Fruit fly (Drosophila melanogaster) whole organism, embryonic: ENCODE data around the gene CG43292.

Experiments
- Adf1 ChIP-seq: fragments of 200-800 bp; sonication (Bioruptor generic); IDR thresholded peaks from 2 replicates; pipeline ENCODE4 v1.3.6; 2022; ENCODE audit warnings: missing biosample characterization, missing genetic modification characterization
- Antp ChIP-seq: fragments of 200-800 bp; sonication (Bioruptor generic); optimal IDR thresholded peaks from 3 replicates; lab custom pipeline; 2016; ENCODE audit warnings: missing biosample characterization, missing genetic modification characterization
- BEAF-32 ChIP-seq: fragments of 200-800 bp; sonication (Bioruptor generic); optimal IDR thresholded peaks from 3 replicates; lab custom pipeline; 2017; ENCODE audit warnings: missing biosample characterization, missing genetic modification characterization, mild to moderate bottlenecking, moderate library complexity, missing genetic modification reagents
- Blimp-1 ChIP-seq: fragments of 200-800 bp; sonication (Bioruptor generic); optimal IDR thresholded peaks from 3 replicates; lab custom pipeline; 2018; ENCODE audit warnings: missing biosample characterization, missing genetic modification characterization, mild to moderate bottlenecking, moderate library complexity, missing genetic modification reagents
- CG1024 ChIP-seq: fragments of 200-800 bp; sonication (Bioruptor generic); IDR thresholded peaks from 2 replicates; pipeline ENCODE4 v1.3.6; 2022; ENCODE audit warnings: missing biosample characterization, missing genetic modification characterization
- CG10431 ChIP-seq: fragments of 200-800 bp; sonication (Bioruptor generic); optimal IDR thresholded peaks from 3 replicates; lab custom pipeline; 2018; ENCODE audit warnings: missing biosample characterization, mild to moderate bottlenecking, missing genetic modification characterization
- CG12219 ChIP-seq: fragments of 200-800 bp; sonication (Bioruptor generic); optimal IDR thresholded peaks from 3 replicates; lab custom pipeline; 2018; ENCODE audit warnings: missing biosample characterization, mild to moderate bottlenecking, missing genetic modification characterization
- CG14710 ChIP-seq: fragments of 200-800 bp; sonication (Bioruptor generic); optimal IDR thresholded peaks from 3 replicates; lab custom pipeline; 2019; ENCODE audit warnings: missing biosample characterization, mild to moderate bottlenecking, missing genetic modification characterization, moderate library complexity
- CG15269 ChIP-seq: fragments of 200-800 bp; sonication (Bioruptor generic); optimal IDR thresholded peaks from 2 replicates; lab custom pipeline; 2018; ENCODE audit warnings: missing biosample characterization, mild to moderate bottlenecking, missing genetic modification characterization, moderate library complexity
- CG17612 ChIP-seq: fragments of 200-800 bp; sonication (Bioruptor generic); IDR thresholded peaks from 2 replicates; pipeline ENCODE4 v1.3.6; 2022; ENCODE audit warnings: missing biosample characterization, missing genetic modification characterization
- CG2199 ChIP-seq: fragments of 200-800 bp; sonication (Bioruptor generic); IDR thresholded peaks from 3 replicates; pipeline ENCODE4 v1.3.6; 2022; ENCODE audit warnings: missing biosample characterization, missing genetic modification characterization
- CG3065 ChIP-seq: fragments of 200-800 bp; sonication (Bioruptor generic); optimal IDR thresholded peaks from 2 replicates; lab custom pipeline; 2016; ENCODE audit warnings: missing biosample characterization, missing genetic modification characterization
- CG31388 ChIP-seq: fragments of 200-800 bp; sonication (Bioruptor generic); optimal IDR thresholded peaks from 2 replicates; lab custom pipeline; 2016; ENCODE audit warnings: missing biosample characterization, missing genetic modification characterization
- CG43689 ChIP-seq: fragments of 200-800 bp; sonication (Bioruptor generic); IDR thresholded peaks from 2 replicates; pipeline ENCODE4 v1.3.6; 2022; ENCODE audit warnings: missing biosample characterization, missing genetic modification characterization
- CG4707 ChIP-seq: fragments of 200-800 bp; sonication (Bioruptor generic); optimal IDR thresholded peaks from 2 replicates; lab custom pipeline; 2018; ENCODE audit warnings: missing biosample characterization, mild to moderate bottlenecking, missing genetic modification characterization, moderate library complexity
- CG4730 ChIP-seq: fragments of 200-800 bp; sonication (Bioruptor generic); IDR thresholded peaks from 2 replicates; pipeline ENCODE4 v1.3.6; 2022; ENCODE audit warnings: missing biosample characterization, missing genetic modification characterization
- CG6689 ChIP-seq: fragments of 200-800 bp; sonication (Bioruptor generic); IDR thresholded peaks from 2 replicates; pipeline ENCODE4 v1.3.6; 2022; ENCODE audit warnings: missing biosample characterization, missing genetic modification characterization
- CG6791 ChIP-seq: fragments of 200-800 bp; sonication (Bioruptor generic); IDR thresholded peaks from 3 replicates; pipeline ENCODE4 v1.3.6; 2022; ENCODE audit warnings: missing biosample characterization, missing genetic modification characterization; ENCODE audit not compliant: partially characterized antibody
- CG7745 ChIP-seq: fragments of 200-800 bp; sonication (Bioruptor generic); optimal IDR thresholded peaks from 2 replicates; lab custom pipeline; 2018; ENCODE audit warnings: missing biosample characterization, mild to moderate bottlenecking, missing genetic modification characterization, moderate library complexity
- CG8478 ChIP-seq: fragments of >200 bp; optimal IDR thresholded peaks from 2 replicates; lab custom pipeline; 2018
- CG9437 ChIP-seq: fragments of 200-800 bp; sonication (Bioruptor generic); optimal IDR thresholded peaks from 2 replicates; lab custom pipeline; 2018; ENCODE audit warnings: missing biosample characterization, mild to moderate bottlenecking, missing genetic modification characterization
- Hr78 ChIP-seq, 2 experiments: fragments of 200-800 bp in 1 of 2; fragments of >200 bp in 1 of 2; sonication (Bioruptor generic) in 1 of 2; optimal IDR thresholded peaks; 2 replicates each; lab custom pipeline; 2017 to 2019; ENCODE audit warnings: missing biosample characterization in 2 of 2, missing genetic modification characterization in 2 of 2, mild to moderate bottlenecking in 1 of 2, moderate library complexity in 1 of 2
- NFAT ChIP-seq: fragments of 200-800 bp; sonication (Bioruptor generic); IDR thresholded peaks from 2 replicates; pipeline ENCODE4 v1.3.6; 2022; ENCODE audit warnings: missing biosample characterization, missing genetic modification characterization
- Oaz ChIP-seq: fragments of 200-800 bp; sonication (Bioruptor generic); IDR thresholded peaks from 2 replicates; pipeline ENCODE4 v1.3.6; 2022; ENCODE audit warnings: missing biosample characterization, missing genetic modification characterization
- ara ChIP-seq: fragments of 200-800 bp; sonication (Bioruptor generic); IDR thresholded peaks from 2 replicates; pipeline ENCODE4 v1.3.6; 2022; ENCODE audit warnings: missing biosample characterization, missing genetic modification characterization
- corto ChIP-seq: fragments of 200-800 bp; sonication (Bioruptor generic); optimal IDR thresholded peaks from 2 replicates; lab custom pipeline; 2016; ENCODE audit warnings: missing biosample characterization, mild to moderate bottlenecking, missing genetic modification characterization, moderate library complexity
- dati ChIP-seq: fragments of 200-800 bp; sonication (Bioruptor generic); IDR thresholded peaks from 2 replicates; pipeline ENCODE4 v1.3.6; 2022; ENCODE audit warnings: missing biosample characterization, missing genetic modification characterization
- esg ChIP-seq: fragments of 200-800 bp; sonication (Bioruptor generic); conservative IDR thresholded peaks from 2 replicates; pipeline ENCODE4 v1.3.6; 2022; ENCODE audit warnings: missing biosample characterization, missing genetic modification characterization
- fu2 ChIP-seq: fragments of 200-800 bp; sonication (Bioruptor generic); optimal IDR thresholded peaks from 2 replicates; lab custom pipeline; 2016; ENCODE audit warnings: missing biosample characterization, missing genetic modification characterization
- gcm ChIP-seq: fragments of 200-800 bp; sonication (Bioruptor generic); optimal IDR thresholded peaks from 2 replicates; lab custom pipeline; 2019; ENCODE audit warnings: missing biosample characterization, mild to moderate bottlenecking, missing genetic modification characterization, moderate library complexity
- gem ChIP-seq: fragments of 200-800 bp; sonication (Bioruptor generic); optimal IDR thresholded peaks from 2 replicates; lab custom pipeline; 2019; ENCODE audit warnings: missing biosample characterization, mild to moderate bottlenecking, missing genetic modification characterization, moderate library complexity
- grau ChIP-seq: fragments of 200-800 bp; optimal IDR thresholded peaks from 3 replicates; lab custom pipeline; 2019; ENCODE audit warnings: missing biosample characterization, mild to moderate bottlenecking, missing genetic modification characterization, moderate library complexity
- gt ChIP-seq: fragments of 200-800 bp; sonication (Bioruptor generic); IDR thresholded peaks from 2 replicates; pipeline ENCODE4 v1.3.6; 2022; ENCODE audit warnings: missing biosample characterization, missing genetic modification characterization
- ind ChIP-seq: fragments of 200-800 bp; sonication (Bioruptor generic); optimal IDR thresholded peaks from 3 replicates; lab custom pipeline; 2016; ENCODE audit warnings: missing biosample characterization, missing genetic modification characterization
- luna ChIP-seq: fragments of 200-800 bp; sonication (Bioruptor generic); optimal IDR thresholded peaks from 2 replicates; lab custom pipeline; 2016; ENCODE audit warnings: missing biosample characterization, missing genetic modification characterization
- nau ChIP-seq: fragments of 200-800 bp; sonication (Bioruptor generic); optimal IDR thresholded peaks from 3 replicates; lab custom pipeline; 2017; ENCODE audit warnings: missing biosample characterization, mild to moderate bottlenecking, missing genetic modification characterization, missing genetic modification reagents
- oc ChIP-seq: fragments of 200-800 bp; sonication (Bioruptor generic); optimal IDR thresholded peaks from 2 replicates; lab custom pipeline; 2018; ENCODE audit warnings: missing biosample characterization, mild to moderate bottlenecking, missing genetic modification characterization, moderate library complexity
- pan ChIP-seq, 4 experiments: fragments of >200 bp in 3 of 4; fragments of 200-800 bp in 1 of 4; sonication (Bioruptor generic) in 1 of 4; optimal IDR thresholded peaks in 3 of 4; IDR thresholded peaks in 1 of 4; 2 replicates each; pipeline versions ENCODE4 v1.3.6 to Lab custom; 2017 to 2022; ENCODE audit warnings: missing biosample characterization in 2 of 4, missing genetic modification characterization in 2 of 4, mixed read lengths in 1 of 4
- pnt ChIP-seq: fragments of 200-800 bp; sonication (Bioruptor generic); optimal IDR thresholded peaks from 3 replicates; lab custom pipeline; 2016; ENCODE audit warnings: missing biosample characterization, missing genetic modification characterization
- psq ChIP-seq: fragments of 200-800 bp; sonication (Bioruptor generic); optimal IDR thresholded peaks from 2 replicates; lab custom pipeline; 2017; ENCODE audit warnings: missing biosample characterization, missing genetic modification characterization
- row ChIP-seq: fragments of 200-800 bp; sonication (Bioruptor generic); IDR thresholded peaks from 3 replicates; pipeline ENCODE4 v1.3.6; 2022; ENCODE audit warnings: missing biosample characterization, missing genetic modification characterization
- run ChIP-seq: fragments of 200-800 bp; sonication (Bioruptor generic); optimal IDR thresholded peaks from 3 replicates; lab custom pipeline; 2018; ENCODE audit warnings: missing biosample characterization, mild to moderate bottlenecking, missing genetic modification characterization
- sd ChIP-seq: fragments of 200-800 bp; sonication (Bioruptor generic); optimal IDR thresholded peaks from 3 replicates; lab custom pipeline; 2018; ENCODE audit warnings: missing biosample characterization, mild to moderate bottlenecking, missing genetic modification characterization, moderate library complexity
- shn ChIP-seq: fragments of 200-800 bp; sonication (Bioruptor generic); optimal IDR thresholded peaks from 3 replicates; lab custom pipeline; 2016; ENCODE audit warnings: missing biosample characterization, missing genetic modification characterization
- sisA ChIP-seq: fragments of 200-800 bp; sonication (Bioruptor generic); IDR thresholded peaks from 2 replicates; pipeline ENCODE4 v1.3.6; 2022; ENCODE audit warnings: missing biosample characterization, missing genetic modification characterization
- so ChIP-seq: fragments of 200-800 bp; sonication (Bioruptor generic); IDR thresholded peaks from 3 replicates; pipeline ENCODE4 v1.3.6; 2022; ENCODE audit warnings: missing biosample characterization, missing genetic modification characterization
- sug ChIP-seq: fragments of 200-800 bp; optimal IDR thresholded peaks from 2 replicates; lab custom pipeline; 2019; ENCODE audit warnings: missing biosample characterization, mild to moderate bottlenecking, missing genetic modification characterization, moderate library complexity
- tio ChIP-seq: fragments of 200-800 bp; sonication (Bioruptor generic); optimal IDR thresholded peaks from 2 replicates; lab custom pipeline; 2017; ENCODE audit warnings: missing biosample characterization, missing genetic modification characterization, inconsistent platforms
- trem ChIP-seq: fragments of 200-800 bp; optimal IDR thresholded peaks from 3 replicates; lab custom pipeline; 2019; ENCODE audit warnings: missing biosample characterization, mild to moderate bottlenecking, missing genetic modification characterization, moderate library complexity
- wek ChIP-seq: fragments of 200-800 bp; sonication (Bioruptor generic); optimal IDR thresholded peaks from 3 replicates; lab custom pipeline; 2018; ENCODE audit warnings: missing biosample characterization, mild to moderate bottlenecking, missing genetic modification characterization, moderate library complexity

The CG43292 gene

dm6 chr3L:7433325-7433827, 42.0 kb upstream of the CG43292 start:
- no peak for TF ChIP-seq Oaz (GFP tag; lab: Robert Waterston, UW)
- peak; percentile 19 for TF ChIP-seq CG14710 (tag; lab: Kevin White, UChicago)
- TF ChIP-seq luna = no peak
- TF ChIP-seq nau = no peak
- TF ChIP-seq CG9437 = no peak
- peak; percentile 27 for TF ChIP-seq CG15269 (tag; lab: Kevin White, UChicago)
- no peak for TF ChIP-seq CG3065 (GFP tag; lab: Kevin White, UChicago)
- TF ChIP-seq so = no peak
- peak; percentile 28 for TF ChIP-seq sd (tag; lab: Kevin White, UChicago)
- peak; percentile 58 for TF ChIP-seq gem (tag; lab: Kevin White, UChicago)
- TF ChIP-seq Hr78 (GFP tag; optimal IDR thresholded peaks at IDR 0.05; lab: Kevin White, UChicago) = no peak
- 0 out of 2 replicates have a peak, but pooled peaks have one; percentile 28 for TF ChIP-seq CG6689 (GFP tag; lab: Robert Waterston, UW)
- no peak for TF ChIP-seq fu2 (GFP tag; lab: Kevin White, UChicago)
- TF ChIP-seq grau = peak; percentile 42
- peak; percentile 82 for TF ChIP-seq sug (tag; lab: Kevin White, UChicago)
- TF ChIP-seq Adf1 (GFP tag; lab: Robert Waterston, UW) = peak; percentile 34; the same call in 1 of the 2 replicates
- TF ChIP-seq ind = no peak
- no peak for TF ChIP-seq BEAF-32 (GFP tag; lab: Kevin White, UChicago)
- TF ChIP-seq psq (GFP tag; lab: Kevin White, UChicago) = no peak
- no peak for TF ChIP-seq corto (GFP tag; lab: Kevin White, UChicago)
- peak; percentile 10; the same call in 1 of the 3 replicates for TF ChIP-seq CG6791 (GFP tag; lab: Robert Waterston, UW)
- TF ChIP-seq CG4707 (GFP tag; lab: Kevin White, UChicago) = no peak
- TF ChIP-seq tio (GFP tag; lab: Kevin White, UChicago) = no peak
- TF ChIP-seq pnt = no peak
- TF ChIP-seq NFAT = peak; percentile 13; the same call in 1 of the 2 replicates
- TF ChIP-seq CG2199 = peak; percentile 57; the same call in 1 of the 3 replicates
- peak; percentile 36; the same call in 1 of the 2 replicates for TF ChIP-seq esg
- TF ChIP-seq Antp (GFP tag; lab: Kevin White, UChicago) = no peak
- TF ChIP-seq wek (GFP tag; lab: Kevin White, UChicago) = no peak
- 0 out of 2 replicates have a peak, but pooled peaks have one; percentile 3 for TF ChIP-seq CG1024 (GFP tag; lab: Robert Waterston, UW)
- TF ChIP-seq CG17612 (GFP tag; lab: Robert Waterston, UW) = no peak
- no peak for TF ChIP-seq shn (GFP tag; lab: Kevin White, UChicago)
- no peak for TF ChIP-seq pan (optimal IDR thresholded peaks at IDR 0.05; lab: Kevin White, UChicago)
- no peak for TF ChIP-seq pan (GFP tag; optimal IDR thresholded peaks at IDR 0.05 in 1 of 2, IDR thresholded peaks at IDR 0.05 in 1 of 2)
- TF ChIP-seq CG7745 (tag; lab: Kevin White, UChicago) = no peak
- TF ChIP-seq gcm = no peak
- no peak for TF ChIP-seq CG31388 (GFP tag; lab: Kevin White, UChicago)
- peak; percentile 48; the same call in 1 of the 3 replicates for TF ChIP-seq row (GFP tag; lab: Robert Waterston, UW)
- no peak for TF ChIP-seq dati (GFP tag; lab: Robert Waterston, UW)
- TF ChIP-seq CG8478 (lab: Kevin White, UChicago) = no peak
- TF ChIP-seq run (tag; lab: Kevin White, UChicago) = no peak
- no peak for TF ChIP-seq CG12219 (GFP tag; lab: Kevin White, UChicago)
- peak; percentile 21 for TF ChIP-seq oc (tag; lab: Kevin White, UChicago)
- no peak for TF ChIP-seq trem
- no peak for TF ChIP-seq CG43689
- TF ChIP-seq CG10431 (GFP tag; lab: Kevin White, UChicago) = no peak
- TF ChIP-seq Blimp-1 (GFP tag; lab: Kevin White, UChicago) = peak; percentile 27
- TF ChIP-seq gt (GFP tag; lab: Robert Waterston, UW) = no peak
- TF ChIP-seq ara (GFP tag; lab: Robert Waterston, UW) = no peak
- no peak; the same call in 1 of the 2 replicates for TF ChIP-seq CG4730 (GFP tag; lab: Robert Waterston, UW)
- no peak for TF ChIP-seq sisA (GFP tag; lab: Robert Waterston, UW)
